Fruit fly (Drosophila melanogaster) whole organism, embryonic: Measurements from ENCODE around the gene Rad9.
A peak's percentile ranks its signal among the peaks of the same experiment; 100 is the strongest.

Experiments
- ATbp ChIP-seq: fragments of 200-800 bp; sonication (Bioruptor generic); optimal IDR thresholded peaks from 2 replicates; lab custom pipeline; 2017; ENCODE audit warnings: missing biosample characterization, mild to moderate bottlenecking, missing genetic modification characterization, missing genetic modification reagents
- CG11560 ChIP-seq: fragments of 200-800 bp; sonication (Bioruptor generic); IDR thresholded peaks from 3 replicates; pipeline ENCODE4 v1.3.6; 2022; ENCODE audit warnings: missing biosample characterization, missing genetic modification characterization
- CG11723 ChIP-seq: fragments of 200-800 bp; sonication (Bioruptor generic); optimal IDR thresholded peaks from 2 replicates; lab custom pipeline; 2017; ENCODE audit warnings: missing biosample characterization, mild to moderate bottlenecking, missing genetic modification characterization
- CG12236 ChIP-seq: fragments of 200-800 bp; sonication (Bioruptor generic); optimal IDR thresholded peaks from 2 replicates; lab custom pipeline; 2016; ENCODE audit warnings: missing biosample characterization, missing genetic modification characterization
- CG12391 ChIP-seq: fragments of 200-800 bp; sonication (Bioruptor generic); optimal IDR thresholded peaks from 3 replicates; lab custom pipeline; 2018; ENCODE audit warnings: missing biosample characterization, mild to moderate bottlenecking, missing genetic modification characterization, moderate library complexity
- CG15011 ChIP-seq: fragments of 200-800 bp; sonication (Bioruptor generic); optimal IDR thresholded peaks from 3 replicates; lab custom pipeline; 2018; ENCODE audit warnings: missing biosample characterization, mild to moderate bottlenecking, missing genetic modification characterization
- CG17912 ChIP-seq: fragments of 200-800 bp; sonication (Bioruptor generic); optimal IDR thresholded peaks from 2 replicates; lab custom pipeline; 2018; ENCODE audit warnings: missing biosample characterization, mild to moderate bottlenecking, missing genetic modification characterization
- CG18262 ChIP-seq: fragments of 200-800 bp; optimal IDR thresholded peaks from 3 replicates; lab custom pipeline; 2019; ENCODE audit warnings: missing biosample characterization, mild to moderate bottlenecking, missing genetic modification characterization, moderate library complexity
- CG18476 ChIP-seq: fragments of 200-800 bp; sonication (Bioruptor generic); optimal IDR thresholded peaks from 2 replicates; lab custom pipeline; 2016; ENCODE audit warnings: missing biosample characterization, mild to moderate bottlenecking, missing genetic modification characterization
- CG2875 ChIP-seq: fragments of 200-800 bp; sonication (Bioruptor generic); optimal IDR thresholded peaks from 2 replicates; lab custom pipeline; 2017; ENCODE audit warnings: missing biosample characterization, mild to moderate bottlenecking, missing genetic modification characterization, missing genetic modification reagents
- CG31441 ChIP-seq: fragments of 200-800 bp; sonication (Bioruptor generic); IDR thresholded peaks from 2 replicates; pipeline ENCODE4 v1.3.6; 2022; ENCODE audit warnings: missing biosample characterization, missing genetic modification characterization
- CG32772 ChIP-seq: fragments of 200-800 bp; sonication (Bioruptor generic); IDR thresholded peaks from 2 replicates; pipeline ENCODE4 v1.3.6; 2022; ENCODE audit warnings: missing biosample characterization, missing genetic modification characterization
- CG33213 ChIP-seq: fragments of 200-800 bp; sonication (Bioruptor generic); optimal IDR thresholded peaks from 3 replicates; lab custom pipeline; 2016; ENCODE audit warnings: missing biosample characterization, missing genetic modification characterization
- CG3407 ChIP-seq: fragments of 200-800 bp; sonication (Bioruptor generic); optimal IDR thresholded peaks from 2 replicates; lab custom pipeline; 2018; ENCODE audit warnings: missing biosample characterization, mild to moderate bottlenecking, missing genetic modification characterization
- CG3726 ChIP-seq: fragments of 200-800 bp; sonication (Bioruptor generic); IDR thresholded peaks from 3 replicates; pipeline ENCODE4, ENCODE4 v1.3.6; 2022; ENCODE audit warnings: missing biosample characterization, missing genetic modification characterization
- CG3838 ChIP-seq: fragments of 200-800 bp; sonication (Bioruptor generic); optimal IDR thresholded peaks from 3 replicates; lab custom pipeline; 2016; ENCODE audit warnings: missing biosample characterization, missing genetic modification characterization
- CG3847 ChIP-seq: fragments of 200-800 bp; sonication (Bioruptor generic); IDR thresholded peaks from 2 replicates; pipeline ENCODE4 v1.3.6; 2022; ENCODE audit warnings: missing biosample characterization, missing genetic modification characterization
- CG4617 ChIP-seq: fragments of 200-800 bp; sonication (Bioruptor generic); optimal IDR thresholded peaks from 3 replicates; lab custom pipeline; 2016; ENCODE audit warnings: missing biosample characterization, missing genetic modification characterization, borderline replicate concordance
- CG6654 ChIP-seq: fragments of 200-800 bp; sonication (Bioruptor generic); optimal IDR thresholded peaks from 2 replicates; lab custom pipeline; 2017; ENCODE audit warnings: missing biosample characterization, mild to moderate bottlenecking, missing genetic modification characterization
- CG8290 ChIP-seq, 3 experiments: fragments of 200-800 bp; sonication (Bioruptor generic); optimal IDR thresholded peaks; 2 replicates each; lab custom pipeline; 2016 to 2019; ENCODE audit warnings: missing biosample characterization in 3 of 3, missing genetic modification characterization in 3 of 3, mild to moderate bottlenecking in 2 of 3, moderate library complexity in 1 of 3
- CG8478 ChIP-seq: fragments of >200 bp; optimal IDR thresholded peaks from 2 replicates; lab custom pipeline; 2018
- CG9609 ChIP-seq: fragments of 200-800 bp; sonication (Bioruptor generic); optimal IDR thresholded peaks from 3 replicates; lab custom pipeline; 2016; ENCODE audit warnings: missing biosample characterization, missing genetic modification characterization
- CG9817 ChIP-seq: fragments of 200-800 bp; sonication (Bioruptor generic); optimal IDR thresholded peaks from 2 replicates; lab custom pipeline; 2018; ENCODE audit warnings: missing biosample characterization, mild to moderate bottlenecking, missing genetic modification characterization, moderate library complexity
- CTCF ChIP-seq: fragments of 200-800 bp; sonication (Bioruptor generic); optimal IDR thresholded peaks from 2 replicates; lab custom pipeline; 2017; ENCODE audit warnings: missing biosample characterization, mild to moderate bottlenecking, missing genetic modification characterization, moderate library complexity
- Chrac-16 ChIP-seq: fragments of 200-800 bp; sonication (Bioruptor generic); optimal IDR thresholded peaks from 3 replicates; lab custom pipeline; 2016; ENCODE audit warnings: missing biosample characterization, missing genetic modification characterization
- Dbx ChIP-seq: fragments of 200-800 bp; sonication (Bioruptor generic); IDR thresholded peaks from 3 replicates; pipeline ENCODE4 v1.3.6; 2022; ENCODE audit warnings: missing biosample characterization, missing genetic modification characterization
- Dip3 ChIP-seq: fragments of 200-800 bp; sonication (Bioruptor generic); optimal IDR thresholded peaks from 3 replicates; lab custom pipeline; 2016; ENCODE audit warnings: missing biosample characterization, missing genetic modification characterization
- Doc3 ChIP-seq: fragments of 200-800 bp; sonication (Bioruptor generic); IDR thresholded peaks from 3 replicates; pipeline ENCODE4 v1.3.6; 2022; ENCODE audit warnings: missing biosample characterization, missing genetic modification characterization; ENCODE audit not compliant: partially characterized antibody
- Hmx ChIP-seq: fragments of 200-800 bp; sonication (Bioruptor generic); optimal IDR thresholded peaks from 2 replicates; lab custom pipeline; 2016; ENCODE audit warnings: missing biosample characterization, missing genetic modification characterization
- Hr3 ChIP-seq: fragments of 200-800 bp; sonication (Bioruptor generic); optimal IDR thresholded peaks from 3 replicates; lab custom pipeline; 2016; ENCODE audit warnings: missing biosample characterization, missing genetic modification characterization
- Lim3 ChIP-seq: fragments of 200-800 bp; sonication (Bioruptor generic); IDR thresholded peaks from 2 replicates; pipeline ENCODE4 v1.3.6; 2022; ENCODE audit warnings: missing biosample characterization, missing genetic modification characterization
- NK7.1 ChIP-seq: fragments of 200-800 bp; sonication (Bioruptor generic); optimal IDR thresholded peaks from 3 replicates; lab custom pipeline; 2016; ENCODE audit warnings: missing biosample characterization, missing genetic modification characterization
- Neu2 ChIP-seq: fragments of 200-800 bp; sonication (Bioruptor generic); optimal IDR thresholded peaks from 3 replicates; lab custom pipeline; 2016; ENCODE audit warnings: missing biosample characterization, missing genetic modification characterization, borderline replicate concordance
- Spps ChIP-seq: fragments of 200-800 bp; sonication (Bioruptor generic); optimal IDR thresholded peaks from 2 replicates; lab custom pipeline; 2018; ENCODE audit warnings: missing biosample characterization, mild to moderate bottlenecking, missing genetic modification characterization
- caup ChIP-seq: fragments of 200-800 bp; sonication (Bioruptor generic); optimal IDR thresholded peaks from 3 replicates; lab custom pipeline; 2017; ENCODE audit warnings: missing biosample characterization, mild to moderate bottlenecking, missing genetic modification characterization, moderate library complexity; ENCODE audit not compliant: severe bottlenecking
- corto ChIP-seq: fragments of 200-800 bp; sonication (Bioruptor generic); optimal IDR thresholded peaks from 2 replicates; lab custom pipeline; 2016; ENCODE audit warnings: missing biosample characterization, mild to moderate bottlenecking, missing genetic modification characterization, moderate library complexity
- croc ChIP-seq: fragments of 200-800 bp; sonication (Bioruptor generic); conservative IDR thresholded peaks from 3 replicates; pipeline ENCODE4 v1.3.6; 2022; ENCODE audit warnings: missing biosample characterization, missing genetic modification characterization
- crp ChIP-seq, 2 experiments: fragments of 200-800 bp; sonication (Bioruptor generic); optimal IDR thresholded peaks; 2 replicates in 1 of 2; 3 replicates in 1 of 2; lab custom pipeline; 2017; ENCODE audit warnings: missing biosample characterization in 2 of 2, missing genetic modification characterization in 2 of 2, mild to moderate bottlenecking in 1 of 2, moderate library complexity in 1 of 2
- dpn ChIP-seq, 2 experiments: fragments of 200-800 bp; sonication (Bioruptor generic); optimal IDR thresholded peaks; 3 replicates each; lab custom pipeline; 2016; ENCODE audit warnings: missing biosample characterization in 2 of 2, missing genetic modification characterization in 2 of 2
- ems ChIP-seq: fragments of 200-800 bp; sonication (Bioruptor generic); optimal IDR thresholded peaks from 3 replicates; lab custom pipeline; 2016; ENCODE audit warnings: missing biosample characterization, missing genetic modification characterization
- fd3F ChIP-seq: fragments of 200-800 bp; sonication (Bioruptor generic); optimal IDR thresholded peaks from 2 replicates; lab custom pipeline; 2018; ENCODE audit warnings: missing biosample characterization, mild to moderate bottlenecking, missing genetic modification characterization, moderate library complexity
- insv ChIP-seq, 2 experiments: fragments of 200-800 bp; sonication (Bioruptor generic); optimal IDR thresholded peaks; 3 replicates each; lab custom pipeline; 2016 to 2018; ENCODE audit warnings: missing biosample characterization in 2 of 2, missing genetic modification characterization in 2 of 2
- jumu ChIP-seq: fragments of 200-800 bp; sonication (Bioruptor generic); optimal IDR thresholded peaks from 3 replicates; lab custom pipeline; 2016; ENCODE audit warnings: missing biosample characterization, missing genetic modification characterization
- lola ChIP-seq, 3 experiments: fragments of >200 bp in 2 of 3; fragments of 200-800 bp in 1 of 3; sonication (Bioruptor generic) in 1 of 3; optimal IDR thresholded peaks; 2 replicates each; lab custom pipeline; 2017 to 2019; ENCODE audit warnings: missing biosample characterization in 3 of 3, missing genetic modification characterization in 3 of 3, mild to moderate bottlenecking in 1 of 3, moderate library complexity in 1 of 3
- nerfin-1 ChIP-seq: fragments of 200-800 bp; sonication (Bioruptor generic); optimal IDR thresholded peaks from 3 replicates; lab custom pipeline; 2019; ENCODE audit warnings: missing biosample characterization, mild to moderate bottlenecking, missing genetic modification characterization, moderate library complexity
- schlank ChIP-seq: fragments of 200-800 bp; sonication (Bioruptor generic); optimal IDR thresholded peaks from 2 replicates; lab custom pipeline; 2018; ENCODE audit warnings: missing biosample characterization, mild to moderate bottlenecking, missing genetic modification characterization
- shn ChIP-seq: fragments of 200-800 bp; sonication (Bioruptor generic); optimal IDR thresholded peaks from 3 replicates; lab custom pipeline; 2016; ENCODE audit warnings: missing biosample characterization, missing genetic modification characterization
- slp2 ChIP-seq: fragments of 200-800 bp; sonication (Bioruptor generic); optimal IDR thresholded peaks from 2 replicates; lab custom pipeline; 2016; ENCODE audit warnings: missing biosample characterization, missing genetic modification characterization
- stc ChIP-seq: fragments of 200-800 bp; sonication (Bioruptor generic); IDR thresholded peaks from 2 replicates; pipeline ENCODE4 v1.3.6; 2022; ENCODE audit warnings: missing biosample characterization, missing genetic modification characterization
- tio ChIP-seq: fragments of 200-800 bp; sonication (Bioruptor generic); optimal IDR thresholded peaks from 2 replicates; lab custom pipeline; 2017; ENCODE audit warnings: missing biosample characterization, missing genetic modification characterization, inconsistent platforms
- vfl ChIP-seq: fragments of 200-800 bp; sonication (Bioruptor generic); optimal IDR thresholded peaks from 2 replicates; lab custom pipeline; 2016; ENCODE audit warnings: missing biosample characterization, missing genetic modification characterization

Gene Rad9

dm6 chr3L:18848436-18848835, 23.9 kb downstream of the Rad9 start (continued):
- TF ChIP-seq Lim3 (GFP tag; lab: Robert Waterston, UW) (no peak), ATbp (GFP tag; lab: Kevin White, UChicago) (no peak), CG31441 (GFP tag; lab: Robert Waterston, UW) (peak; percentile 70), lola (GFP tag; optimal IDR thresholded peaks at IDR 0.05; lab: Kevin White, UChicago) (peak in 1 of 3 experiments; percentile 23), CG4617 (GFP tag; lab: Kevin White, UChicago) (peak; percentile 32), CG11560 (tag; lab: Robert Waterston, UW) (no peak), CTCF (GFP tag; lab: Kevin White, UChicago) (peak; percentile 98), Dbx (GFP tag; lab: Robert Waterston, UW) (no peak), CG3407 (GFP tag; lab: Kevin White, UChicago) (peak; percentile 44), CG15011 (GFP tag; lab: Kevin White, UChicago) (peak; percentile 27), CG3838 (GFP tag; lab: Kevin White, UChicago) (peak; percentile 10), CG18476 (GFP tag; lab: Kevin White, UChicago) (peak; percentile 9), ems (peak; percentile 70), jumu (GFP tag; lab: Kevin White, UChicago) (peak; percentile 42), CG9817 (no peak), tio (peak; percentile 33), slp2 (GFP tag; lab: Kevin White, UChicago) (peak; percentile 63), Doc3 (GFP tag; lab: Robert Waterston, UW) (no peak), CG8290 (GFP tag; optimal IDR thresholded peaks at IDR 0.05; lab: Kevin White, UChicago) (peak; percentile 78), CG8290 (tag; optimal IDR thresholded peaks at IDR 0.05; lab: Kevin White, UChicago) (peak; percentile 20 to 71), Dip3 (peak; percentile 76), Neu2 (GFP tag; lab: Kevin White, UChicago) (no peak), CG12391 (tag; lab: Kevin White, UChicago) (peak; percentile 60), caup (peak; percentile 69), Hmx (no peak), CG6654 (no peak), NK7.1 (GFP tag; lab: Kevin White, UChicago) (peak; percentile 52), fd3F (GFP tag; lab: Kevin White, UChicago) (peak; percentile 32), stc (peak; percentile 65; the same call in 1 of the 2 replicates), CG9609 (GFP tag; lab: Kevin White, UChicago) (peak; percentile 61), CG12236 (GFP tag; lab: Kevin White, UChicago) (peak; percentile 53), vfl (GFP tag; lab: Kevin White, UChicago) (peak; percentile 43), CG3847 (GFP tag; lab: Robert Waterston, UW) (no peak), CG33213 (GFP tag; lab: Kevin White, UChicago) (peak; percentile 89), schlank (tag; lab: Kevin White, UChicago) (no peak), dpn (GFP tag; optimal IDR thresholded peaks at IDR 0.05; lab: Kevin White, UChicago) (peak; percentile 72 to 75), CG32772 (no peak), CG2875 (GFP tag; lab: Kevin White, UChicago) (peak; percentile 61), corto (GFP tag; lab: Kevin White, UChicago) (no peak), shn (GFP tag; lab: Kevin White, UChicago) (no peak), CG8478 (lab: Kevin White, UChicago) (no peak), crp (GFP tag; optimal IDR thresholded peaks at IDR 0.05; lab: Kevin White, UChicago) (peak in 1 of 2 experiments; percentile 21), CG17912 (GFP tag; lab: Kevin White, UChicago) (peak; percentile 36), insv (GFP tag; optimal IDR thresholded peaks at IDR 0.05; lab: Kevin White, UChicago) (peak in 1 of 2 experiments; percentile 65), CG3726 (GFP tag; lab: Robert Waterston, UW) (no peak), Chrac-16 (GFP tag; lab: Kevin White, UChicago) (peak; percentile 67), CG18262 (tag; lab: Kevin White, UChicago) (peak; percentile 62), Spps (tag; lab: Kevin White, UChicago) (peak; percentile 37), CG11723 (peak; percentile 34), nerfin-1 (tag; lab: Kevin White, UChicago) (peak; percentile 62), croc (GFP tag; lab: Robert Waterston, UW) (0 out of 3 replicates have a peak, but pooled peaks have one; percentile 11), Hr3 (GFP tag; lab: Kevin White, UChicago) (peak; percentile 57)
